Fruit fly (Drosophila melanogaster): ENCODE data around the gene nst.

nst gene

DNA sequence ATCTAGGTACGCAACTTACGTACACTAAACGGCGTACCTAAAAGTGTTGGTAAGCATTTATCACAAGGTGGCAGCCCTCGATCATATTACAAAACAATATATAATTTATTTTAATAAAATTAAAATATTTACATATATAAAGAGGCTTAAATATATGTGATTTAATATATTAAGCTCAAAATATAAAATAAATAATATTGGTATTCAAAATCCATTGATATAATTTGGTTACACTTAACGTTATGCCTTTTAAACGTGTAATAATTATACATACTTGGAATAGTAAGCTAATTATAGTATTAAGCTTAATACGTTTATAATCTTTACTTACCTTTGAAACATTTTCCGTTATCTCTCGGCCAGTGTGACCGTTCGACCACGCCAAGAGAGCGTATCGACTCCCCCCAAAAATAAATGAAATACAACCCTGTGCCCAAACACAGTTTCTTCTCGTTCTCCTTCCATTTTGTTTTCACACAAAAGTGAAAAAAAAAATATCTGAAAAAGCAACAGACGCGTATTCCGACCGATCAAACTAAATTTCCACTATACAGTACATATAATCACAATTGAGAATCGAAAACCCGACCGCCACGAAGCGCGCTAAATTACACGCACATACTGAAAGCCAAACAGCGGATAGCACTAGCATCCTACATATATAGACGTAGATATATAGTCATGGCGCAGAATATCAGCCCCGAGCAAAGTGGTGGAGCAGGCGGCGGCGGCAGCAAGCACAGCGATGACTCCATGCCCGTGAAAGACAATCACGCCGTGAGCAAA, 25.9 kb downstream of the nst start, which contains the start of the genes CG10646 and vih (continued):
- TF ChIP-seq fkh (GFP tag; optimal IDR thresholded peaks at IDR 0.05) (peak; percentile 45), spab (GFP tag; optimal IDR thresholded peaks at IDR 0.05) (no peak), CG31627 (GFP tag; optimal IDR thresholded peaks at IDR 0.05) (peak; percentile 31), CG7368 (GFP tag; optimal IDR thresholded peaks at IDR 0.05) (no peak), fd59A (GFP tag; optimal IDR thresholded peaks at IDR 0.05) (no peak), CG32006 (GFP tag; optimal IDR thresholded peaks at IDR 0.05) (no peak), CG11902 (GFP tag; optimal IDR thresholded peaks at IDR 0.05) (no peak), CG10669 (GFP tag; optimal IDR thresholded peaks at IDR 0.05) (no peak), CG3032 (tag; optimal IDR thresholded peaks at IDR 0.05) (peak; percentile 21)

- TF ChIP-seq salr (GFP tag; optimal IDR thresholded peaks at IDR 0.05) = no peak
- TF ChIP-seq CG9139 (GFP tag; optimal IDR thresholded peaks at IDR 0.05) = no peak
- TF ChIP-seq CG11762 (GFP tag; optimal IDR thresholded peaks at IDR 0.05; ENCODE audit: insufficient read depth) = no peak
- TF ChIP-seq vri (GFP tag; optimal IDR thresholded peaks at IDR 0.05) = peak; percentile 59
- TF ChIP-seq CG6163 (GFP tag; IDR thresholded peaks at IDR 0.05) = no peak
- no peak for TF ChIP-seq pdm3 (GFP tag; optimal IDR thresholded peaks at IDR 0.05)
- TF ChIP-seq dac (GFP tag; optimal IDR thresholded peaks at IDR 0.05) = no peak
- TF ChIP-seq CG34406 (GFP tag; optimal IDR thresholded peaks at IDR 0.05) = peak; percentile 34
- no peak for TF ChIP-seq CG11902 (GFP tag; optimal IDR thresholded peaks at IDR 0.05)
- TF ChIP-seq Met (GFP tag; optimal IDR thresholded peaks at IDR 0.05) = no peak
- no peak for TF ChIP-seq CG4318 (GFP tag; optimal IDR thresholded peaks at IDR 0.05)
- no peak for TF ChIP-seq eg (GFP tag; IDR thresholded peaks at IDR 0.05)
- peak; percentile 35 for TF ChIP-seq CG3032 (tag; optimal IDR thresholded peaks at IDR 0.05)
- peak; percentile 44 for TF ChIP-seq CG1621 (tag; optimal IDR thresholded peaks at IDR 0.05)
- peak; percentile 8 for TF ChIP-seq Blimp-1 (GFP tag; optimal IDR thresholded peaks at IDR 0.05)
- no peak for TF ChIP-seq CG7368 (GFP tag; optimal IDR thresholded peaks at IDR 0.05)
- TF ChIP-seq CG8119 (GFP tag; IDR thresholded peaks at IDR 0.05) = no peak
- peak; percentile 38 for TF ChIP-seq CG3919 (GFP tag; optimal IDR thresholded peaks at IDR 0.05)
- no peak for TF ChIP-seq CG11294 (GFP tag; IDR thresholded peaks at IDR 0.05)
- TF ChIP-seq CG6808 (GFP tag; optimal IDR thresholded peaks at IDR 0.05) = peak; percentile 4
- TF ChIP-seq net (GFP tag; optimal IDR thresholded peaks at IDR 0.05) = no peak
- TF ChIP-seq CG10669 (GFP tag; optimal IDR thresholded peaks at IDR 0.05) = no peak
- no peak for TF ChIP-seq Hr38 (GFP tag; optimal IDR thresholded peaks at IDR 0.05)
- no peak for TF ChIP-seq Smox (GFP tag; optimal IDR thresholded peaks at IDR 0.05)
- TF ChIP-seq CG8319 (GFP tag; optimal IDR thresholded peaks at IDR 0.05) = no peak
- TF ChIP-seq topi (GFP tag; optimal IDR thresholded peaks at IDR 0.05) = peak; percentile 59
- TF ChIP-seq ss (GFP tag; optimal IDR thresholded peaks at IDR 0.05) = no peak
- peak; percentile 74 for TF ChIP-seq esn (GFP tag; optimal IDR thresholded peaks at IDR 0.05)
- no peak for TF ChIP-seq Gug (GFP tag; IDR thresholded peaks at IDR 0.05)
- TF ChIP-seq fd59A (GFP tag; optimal IDR thresholded peaks at IDR 0.05) = no peak
- peak; percentile 52 for TF ChIP-seq acj6 (GFP tag; optimal IDR thresholded peaks at IDR 0.05)
- no peak for TF ChIP-seq CG15336 (GFP tag; IDR thresholded peaks at IDR 0.05)
- peak; percentile 88 for TF ChIP-seq Eip78C (GFP tag)
- TF ChIP-seq CG10631 (GFP tag; optimal IDR thresholded peaks at IDR 0.05) = peak; percentile 45
- TF ChIP-seq Sox15 (GFP tag; optimal IDR thresholded peaks at IDR 0.05) = no peak
- TF ChIP-seq fkh (GFP tag; optimal IDR thresholded peaks at IDR 0.05) = peak; percentile 65
- no peak for TF ChIP-seq Hr39 (GFP tag; optimal IDR thresholded peaks at IDR 0.05)
- TF ChIP-seq cyc (GFP tag; optimal IDR thresholded peaks at IDR 0.05) = peak; percentile 43
- TF ChIP-seq Lpt (GFP tag; optimal IDR thresholded peaks at IDR 0.05) = no peak
- TF ChIP-seq achi (GFP tag; optimal IDR thresholded peaks at IDR 0.05) = peak; percentile 41
- peak; percentile 33 for TF ChIP-seq CG6854 (GFP tag; optimal IDR thresholded peaks at IDR 0.05)
- TF ChIP-seq CG8632 (GFP tag; optimal IDR thresholded peaks at IDR 0.05) = peak; percentile 4
- no peak for TF ChIP-seq spab (GFP tag; optimal IDR thresholded peaks at IDR 0.05)
- TF ChIP-seq lz (GFP tag; optimal IDR thresholded peaks at IDR 0.05) = peak; percentile 49
- TF ChIP-seq CG32006 (GFP tag; optimal IDR thresholded peaks at IDR 0.05) = no peak
- TF ChIP-seq Eip75B (GFP tag; optimal IDR thresholded peaks at IDR 0.05) = peak; percentile 68
- peak; percentile 23 for TF ChIP-seq OdsH (GFP tag; optimal IDR thresholded peaks at IDR 0.05)
Observed at dm6 chr3L:12501249-12501648, 28.7 kb downstream of the nst start, which contains the start of the genes CG10638 and CG10681. CG10638 (minus strand) TSS chr3L:12501311. CG10681 (plus strand) TSS chr3L:12501513.
